Fruit fly (Drosophila melanogaster): ENCODE results near the gene CG16985.

dm6 chr3L:2567050-2567609, 32.0 kb upstream of the CG16985 start:
- TF ChIP-seq CG9948 (tag; optimal IDR thresholded peaks at IDR 0.05): no peak
- peak; percentile 97 for TF ChIP-seq EcR (GFP tag; optimal IDR thresholded peaks at IDR 0.05)
- no peak for TF ChIP-seq CG4496 (GFP tag; IDR thresholded peaks at IDR 0.05)
- no peak for TF ChIP-seq Ets98B (GFP tag; IDR thresholded peaks at IDR 0.05)
- TF ChIP-seq CG8301 (tag; optimal IDR thresholded peaks at IDR 0.05): no peak
- TF ChIP-seq Snoo (tag; optimal IDR thresholded peaks at IDR 0.05): no peak
- TF ChIP-seq CG17806 (tag; optimal IDR thresholded peaks at IDR 0.05): no peak
- no peak for TF ChIP-seq CG8159 (tag; optimal IDR thresholded peaks at IDR 0.05)
- TF ChIP-seq D1 (tag; optimal IDR thresholded peaks at IDR 0.05): no peak

All from whole organism, pupa.